Fruit fly (Drosophila melanogaster) S2 (cell line): ENCODE measurements around the gene CG14715.

ENCODE experiments used
- CG8478 ChIP-seq: fragments of >200 bp; optimal IDR thresholded peaks from 2 replicates; lab custom pipeline; 2018
- CTCF ChIP-seq, 2 experiments: fragments of >200 bp; optimal IDR thresholded peaks; 2 replicates each; lab custom pipeline; 2018

dm6 chr3R:11626571-11626970 lies 47.5 kb upstream of the CG14715 start, which contains the start of the genes CG6813 and CG18764:
- no peak for TF ChIP-seq CG8478
- TF ChIP-seq CTCF (optimal IDR thresholded peaks at IDR 0.05; lab: Kevin White, UChicago) = no peak
